Worm (Caenorhabditis elegans): Measurements from ENCODE around the gene F27D9.13.

ce11 chrX:7672693-7673092 lies 5.4 kb upstream of the F27D9.13 start, which contains the start of gene F27D9.2:
- TF ChIP-seq gmeb-1 (tag; optimal IDR thresholded peaks at IDR 0.05) (no peak), snpc-4 (tag; optimal IDR thresholded peaks at IDR 0.05) (no peak), lin-13 (GFP tag; optimal IDR thresholded peaks at IDR 0.05) (no peak), ztf-4 (tag; optimal IDR thresholded peaks at IDR 0.05) (no peak), nhr-237 (tag; optimal IDR thresholded peaks at IDR 0.05) (no peak), ztf-11 (tag; optimal IDR thresholded peaks at IDR 0.05) (no peak), nhr-12 (tag; optimal IDR thresholded peaks at IDR 0.05) (no peak), nhr-11 (tag; optimal IDR thresholded peaks at IDR 0.05) (no peak), lsy-2 (tag; optimal IDR thresholded peaks at IDR 0.05) (no peak)
